In genomic region chr2L:15013523-15013922, dm6 we compare ENCODE assay signal across 4 fruit fly cellular contexts.
A peak's percentile ranks its signal among the peaks of the same experiment; 100 is the strongest.
TF ChIP-seq lines count a peak whose summit lies in the region.

No protein-coding gene starts in this region.

- no peak for TF ChIP-seq CTCF in whole organism, embryonic (GFP tag; optimal IDR thresholded peaks at IDR 0.05; lab: Kevin White, UChicago)

TF ChIP-seq in whole organism, adult, 20 proteins besides CTCF, POLR2A, EP300 and RAD21:
- peak; percentile 13 for TF ChIP-seq cic (GFP tag; optimal IDR thresholded peaks at IDR 0.05; lab: Kevin White, UChicago)
- TF ChIP-seq CG5204 (GFP tag; optimal IDR thresholded peaks at IDR 0.05; lab: Kevin White, UChicago), result no peak
- TF ChIP-seq Clk (GFP tag; optimal IDR thresholded peaks at IDR 0.05; lab: Kevin White, UChicago), result no peak
- TF ChIP-seq pad (GFP tag; optimal IDR thresholded peaks at IDR 0.05; lab: Kevin White, UChicago), result no peak
- TF ChIP-seq Hr96 (GFP tag; optimal IDR thresholded peaks at IDR 0.05; lab: Kevin White, UChicago), result peak; percentile 2
TF ChIP-seq in whole organism, adult: peak in this region for 2.

TF ChIP-seq in whole organism, embryonic, 481 proteins besides CTCF, POLR2A, EP300 and RAD21 (continues in another document):
- TF ChIP-seq jumu (GFP tag; optimal IDR thresholded peaks at IDR 0.05; lab: Kevin White, UChicago) (no peak), chif (GFP tag; optimal IDR thresholded peaks at IDR 0.05; lab: Kevin White, UChicago) (no peak), ci (GFP tag; IDR thresholded peaks at IDR 0.05; lab: Robert Waterston, UW) (0 out of 3 replicates have a peak, but pooled peaks have one; percentile 23), zen (tag; optimal IDR thresholded peaks at IDR 0.05; lab: Kevin White, UChicago) (peak; percentile 78), CG11093 (GFP tag; IDR thresholded peaks at IDR 0.05; lab: Robert Waterston, UW) (no peak), sens (GFP tag; lab: Kevin White, UChicago) (no peak), Ets65A (GFP tag; lab: Kevin White, UChicago) (peak; percentile 22), peb (GFP tag; IDR thresholded peaks at IDR 0.05; lab: Robert Waterston, UW) (no peak), CG1832 (GFP tag; optimal IDR thresholded peaks at IDR 0.05; lab: Kevin White, UChicago) (peak; percentile 10), maf-S (GFP tag; optimal IDR thresholded peaks at IDR 0.05; lab: Kevin White, UChicago) (no peak), sd (tag; optimal IDR thresholded peaks at IDR 0.05; lab: Kevin White, UChicago) (peak; percentile 4), abd-A (tag; optimal IDR thresholded peaks at IDR 0.05; lab: Kevin White, UChicago) (peak; percentile 34), CG14667 (GFP tag; IDR thresholded peaks at IDR 0.05; lab: Robert Waterston, UW) (no peak), Trl (optimal IDR thresholded peaks at IDR 0.05; lab: Kevin White, UChicago) (peak; percentile 44 to 67), Trl (GFP tag; optimal IDR thresholded peaks at IDR 0.05; lab: Kevin White, UChicago) (no peak), Mad (GFP tag; optimal IDR thresholded peaks at IDR 0.05; lab: Kevin White, UChicago) (no peak), CG10366 (GFP tag; IDR thresholded peaks at IDR 0.05; lab: Robert Waterston, UW) (no peak), pb (GFP tag; optimal IDR thresholded peaks at IDR 0.05; lab: Kevin White, UChicago) (no peak), NfI (GFP tag; optimal IDR thresholded peaks at IDR 0.05; lab: Kevin White, UChicago) (no peak), Elba2 (GFP tag; optimal IDR thresholded peaks at IDR 0.05; lab: Kevin White, UChicago) (no peak), cg (GFP tag; optimal IDR thresholded peaks at IDR 0.05; lab: Kevin White, UChicago) (peak; percentile 47), ac (GFP tag; optimal IDR thresholded peaks at IDR 0.05; lab: Kevin White, UChicago) (no peak), CG10321 (GFP tag; IDR thresholded peaks at IDR 0.05; lab: Robert Waterston, UW) (0 out of 2 replicates have a peak, but pooled peaks have one; percentile 28), CG15479 (GFP tag; optimal IDR thresholded peaks at IDR 0.05; lab: Kevin White, UChicago) (peak; percentile 55), prd (optimal IDR thresholded peaks at IDR 0.05; lab: Kevin White, UChicago) (no peak), prd (GFP tag; IDR thresholded peaks at IDR 0.05; lab: Robert Waterston, UW) (0 out of 3 replicates have a peak, but pooled peaks have one; percentile 23), Atf-2 (GFP tag; optimal IDR thresholded peaks at IDR 0.05; lab: Kevin White, UChicago) (no peak), CG10462 (GFP tag; optimal IDR thresholded peaks at IDR 0.05; lab: Kevin White, UChicago) (no peak), phol (tag; optimal IDR thresholded peaks at IDR 0.05; lab: Kevin White, UChicago) (peak; percentile 7), CG10979 (tag; optimal IDR thresholded peaks at IDR 0.05; lab: Kevin White, UChicago) (peak; percentile 12)

TF ChIP-seq in whole organism, pupa, 21 proteins besides CTCF, POLR2A, EP300 and RAD21:
- TF ChIP-seq CG4496 (GFP tag; IDR thresholded peaks at IDR 0.05; lab: Robert Waterston, UW) (0 out of 3 replicates have a peak, but pooled peaks have one; percentile 10), CG8159 (tag; optimal IDR thresholded peaks at IDR 0.05; lab: Kevin White, UChicago) (no peak)

TF ChIP-seq in whole organism, wandering third instar larva, 38 proteins besides CTCF, POLR2A, EP300 and RAD21:
- TF ChIP-seq brk (GFP tag; optimal IDR thresholded peaks at IDR 0.05; lab: Kevin White, UChicago) (no peak), Rel (GFP tag; optimal IDR thresholded peaks at IDR 0.05; lab: Kevin White, UChicago) (no peak), Rel (tag; optimal IDR thresholded peaks at IDR 0.05; lab: Kevin White, UChicago) (no peak), foxo (GFP tag; optimal IDR thresholded peaks at IDR 0.05; lab: Kevin White, UChicago) (no peak), dl (GFP tag; optimal IDR thresholded peaks at IDR 0.05; lab: Kevin White, UChicago; ENCODE audit: insufficient read depth in 1 of 2, partially characterized antibody in 2 of 2) (no peak), Dfd (GFP tag; optimal IDR thresholded peaks at IDR 0.05; lab: Kevin White, UChicago) (peak; percentile 42)
